Worm (Caenorhabditis elegans): ENCODE results near the gene tftc-5.
A peak's percentile ranks its signal among the peaks of the same experiment; 100 is the strongest.

The tftc-5 gene

ce11 chrIII:4030839-4031238 is 8.9 kb downstream of the tftc-5 start:
- no peak for TF ChIP-seq nhr-120 (GFP tag; IDR thresholded peaks at IDR 0.05)
- TF ChIP-seq attf-3 (GFP tag; conservative IDR thresholded peaks at IDR 0.05): no peak
- no peak for TF ChIP-seq Y53G8AR.9 (GFP tag; conservative IDR thresholded peaks at IDR 0.05)
- TF ChIP-seq ztf-6 (GFP tag; IDR thresholded peaks at IDR 0.05): no peak
- no peak for TF ChIP-seq ets-4 (GFP tag; optimal IDR thresholded peaks at IDR 0.05)
- no peak for TF ChIP-seq T26A5.8 (tag; optimal IDR thresholded peaks at IDR 0.05)
- no peak for TF ChIP-seq F57C9.4 (tag; optimal IDR thresholded peaks at IDR 0.05)
- TF ChIP-seq athp-1 (tag; optimal IDR thresholded peaks at IDR 0.05): no peak
- TF ChIP-seq dox-1 (GFP tag; IDR thresholded peaks at IDR 0.05): no peak
- no peak for TF ChIP-seq ceh-27 (GFP tag; optimal IDR thresholded peaks at IDR 0.05)
- TF ChIP-seq F10E7.11 (tag; optimal IDR thresholded peaks at IDR 0.05): no peak
- no peak for TF ChIP-seq B0035.1 (tag; optimal IDR thresholded peaks at IDR 0.05)

- TF ChIP-seq hlh-12 (tag; optimal IDR thresholded peaks at IDR 0.05): no peak
- peak; percentile 78 for TF ChIP-seq cebp-1 (GFP tag; IDR thresholded peaks at IDR 0.05)
- TF ChIP-seq cebp-1 (tag; optimal IDR thresholded peaks at IDR 0.05): peak; percentile 98
- TF ChIP-seq nhr-90 (tag; optimal IDR thresholded peaks at IDR 0.05): no peak
- TF ChIP-seq mcd-1 (GFP tag; IDR thresholded peaks at IDR 0.05): no peak
- TF ChIP-seq zfh-2 (GFP tag; conservative IDR thresholded peaks at IDR 0.05): no peak
Observed at ce11 chrIII:4034984-4035383, 13.0 kb downstream of the tftc-5 start.

DNA sequence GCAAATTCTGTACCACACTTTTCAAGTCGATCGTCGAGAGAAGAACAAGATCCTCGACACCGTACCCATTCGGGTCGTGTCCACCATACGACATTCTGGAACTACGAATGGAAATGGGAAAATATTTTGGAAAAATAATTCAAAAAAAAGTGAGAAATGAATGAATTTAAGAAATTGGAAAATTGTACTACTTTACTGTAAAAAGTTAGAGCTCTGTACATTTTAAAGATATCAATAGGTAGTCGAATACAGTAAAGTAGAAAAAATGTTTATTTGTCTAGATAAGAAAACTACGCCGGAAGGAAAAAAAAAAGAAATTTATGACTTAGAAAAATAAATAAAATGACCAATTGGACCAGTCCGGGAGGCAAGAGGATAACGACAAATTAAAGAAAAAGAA is 14.8 kb downstream of the tftc-5 start, which contains the start of gene hum-5:
Gene hum-5 (minus strand): TSS at position 101 of the 400 bp plus-strand sequence.
- TF ChIP-seq Y95B8A.8 (GFP tag; IDR thresholded peaks at IDR 0.05): no peak
- TF ChIP-seq gei-17 (GFP tag; optimal IDR thresholded peaks at IDR 0.05): no peak
- no peak for TF ChIP-seq nhr-27 (tag; optimal IDR thresholded peaks at IDR 0.05)
- TF ChIP-seq akir-1 (GFP tag; optimal IDR thresholded peaks at IDR 0.05): no peak
- TF ChIP-seq F57C9.4 (tag; optimal IDR thresholded peaks at IDR 0.05): no peak
- TF ChIP-seq pbrm-1 (GFP tag; IDR thresholded peaks at IDR 0.05): no peak
- TF ChIP-seq let-526 (GFP tag; IDR thresholded peaks at IDR 0.05): no peak
- TF ChIP-seq lag-1 (GFP tag; IDR thresholded peaks at IDR 0.05): no peak
- no peak for TF ChIP-seq unc-130 (GFP tag; optimal IDR thresholded peaks at IDR 0.05)
- TF ChIP-seq fkh-3 (tag; optimal IDR thresholded peaks at IDR 0.05): no peak
- no peak for TF ChIP-seq rpc-1 (optimal IDR thresholded peaks at IDR 0.05)
- no peak for TF ChIP-seq rpc-1 (tag; optimal IDR thresholded peaks at IDR 0.05)
- no peak for TF ChIP-seq sdz-38 (tag; optimal IDR thresholded peaks at IDR 0.05)
- no peak for TF ChIP-seq ceh-27 (GFP tag; optimal IDR thresholded peaks at IDR 0.05)
- no peak for TF ChIP-seq dpff-1 (tag; optimal IDR thresholded peaks at IDR 0.05)
- no peak for TF ChIP-seq Y67H2A.10 (GFP tag; conservative IDR thresholded peaks at IDR 0.05)
- TF ChIP-seq lin-35 (GFP tag; optimal IDR thresholded peaks at IDR 0.05): no peak
- no peak for TF ChIP-seq mcd-1 (GFP tag; IDR thresholded peaks at IDR 0.05)
- TF ChIP-seq zfh-2 (GFP tag; conservative IDR thresholded peaks at IDR 0.05): no peak
- no peak for TF ChIP-seq snpc-4 (GFP tag; optimal IDR thresholded peaks at IDR 0.05)
- no peak for TF ChIP-seq snpc-4 (tag; optimal IDR thresholded peaks at IDR 0.05)
- TF ChIP-seq D2030.7 (GFP tag; IDR thresholded peaks at IDR 0.05): no peak

DNA sequence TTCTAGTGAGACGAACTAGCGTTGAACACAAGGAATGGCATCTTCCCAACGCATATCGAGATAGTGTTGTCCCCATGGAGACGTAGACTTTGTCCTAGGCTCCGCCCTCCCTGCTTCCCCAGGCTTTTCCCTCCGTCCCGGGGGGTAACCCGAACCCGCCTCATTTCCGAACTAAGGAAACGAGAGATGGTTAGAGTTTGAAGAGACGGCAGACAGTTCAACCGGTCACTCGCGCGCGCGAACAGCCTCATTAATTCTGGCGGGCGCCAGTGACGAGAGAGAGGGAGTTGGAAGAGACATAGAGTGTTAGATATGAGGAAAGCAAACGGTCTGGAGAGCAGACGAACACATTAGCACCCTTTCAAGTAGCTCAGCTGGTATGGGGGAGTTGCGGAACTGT is 15.4 kb downstream of the tftc-5 start:
- TF ChIP-seq snpc-1.1 (tag; optimal IDR thresholded peaks at IDR 0.05; ENCODE audit: insufficient read depth) (no peak), zfh-2 (GFP tag; conservative IDR thresholded peaks at IDR 0.05) (peak; percentile 91), F52B5.7 (tag; optimal IDR thresholded peaks at IDR 0.05) (peak; percentile 36), hmg-1.2 (GFP tag; IDR thresholded peaks at IDR 0.05) (peak; percentile 44; the same call in 1 of the 2 replicates), bed-2 (GFP tag; IDR thresholded peaks at IDR 0.05) (0 out of 2 replicates have a peak, but pooled peaks have one; percentile 30), nhr-80 (tag; optimal IDR thresholded peaks at IDR 0.05) (peak; percentile 27)

Data from whole organism, young adult.